Fruit fly (Drosophila melanogaster): ENCODE measurements around the gene CG14339.

dm6 chr2L:1157679-1158518 is 49.6 kb downstream of the CG14339 start, which contains the start of gene capt:
- TF ChIP-seq CG8478 (optimal IDR thresholded peaks at IDR 0.05) (no peak), CTCF (optimal IDR thresholded peaks at IDR 0.05) (no peak)
